Fruit fly (Drosophila melanogaster) whole organism, wandering third instar larva: ENCODE data around the gene zfh2.

Source experiments
- Abd-B ChIP-seq: fragments of >200 bp; optimal IDR thresholded peaks from 2 replicates; lab custom pipeline; 2017; ENCODE audit warnings: missing biosample characterization, missing genetic modification characterization
- CG32264 ChIP-seq: fragments of 200-800 bp; sonication (Bioruptor generic); optimal IDR thresholded peaks from 2 replicates; lab custom pipeline; 2016; ENCODE audit warnings: missing biosample characterization, missing genetic modification characterization
- CG9705 ChIP-seq: fragments of 200-800 bp; sonication (Bioruptor generic); optimal IDR thresholded peaks from 2 replicates; lab custom pipeline; 2018; ENCODE audit warnings: missing biosample characterization, mild to moderate bottlenecking, missing genetic modification characterization
- Dfd ChIP-seq: fragments of >200 bp; optimal IDR thresholded peaks from 2 replicates; lab custom pipeline; 2017; ENCODE audit warnings: missing biosample characterization, missing genetic modification characterization
- Dif ChIP-seq: fragments of 200-275, 200-300 bp; sonication (Bioruptor generic); optimal IDR thresholded peaks from 2 replicates; lab custom pipeline; 2018; ENCODE audit warnings: missing biosample characterization, missing genetic modification characterization; ENCODE audit not compliant: partially characterized antibody
- GATAd ChIP-seq: sonication (Bioruptor generic); optimal IDR thresholded peaks from 2 replicates; lab custom pipeline; 2016; ENCODE audit warnings: missing biosample characterization, missing genetic modification characterization
- HLH106 ChIP-seq: fragments of 200-800 bp; optimal IDR thresholded peaks from 3 replicates; lab custom pipeline; 2019; ENCODE audit warnings: missing biosample characterization, mild to moderate bottlenecking, missing genetic modification characterization, moderate library complexity
- Hnf4 ChIP-seq: fragments of 200-800 bp; sonication (Bioruptor generic); optimal IDR thresholded peaks from 2 replicates; lab custom pipeline; 2016; ENCODE audit warnings: missing biosample characterization, mild to moderate bottlenecking, missing genetic modification characterization
- Hr78 ChIP-seq: fragments of >200 bp; optimal IDR thresholded peaks from 2 replicates; lab custom pipeline; 2017; ENCODE audit warnings: missing biosample characterization, missing genetic modification characterization
- Hr83 ChIP-seq: fragments of 200-300 bp; sonication (Bioruptor generic); optimal IDR thresholded peaks from 2 replicates; lab custom pipeline; 2016; ENCODE audit warnings: missing biosample characterization, mild to moderate bottlenecking, missing genetic modification characterization, moderate library complexity; ENCODE audit not compliant: poor library complexity, severe bottlenecking
- Jra ChIP-seq: sonication (Bioruptor generic); optimal IDR thresholded peaks from 2 replicates; lab custom pipeline; 2016; ENCODE audit warnings: missing biosample characterization, missing genetic modification characterization
- Mio ChIP-seq: sonication (Bioruptor generic); optimal IDR thresholded peaks from 2 replicates; lab custom pipeline; 2016; ENCODE audit warnings: missing biosample characterization, missing genetic modification characterization
- Myc ChIP-seq: fragments of >200 bp; optimal IDR thresholded peaks from 2 replicates; lab custom pipeline; 2017
- N ChIP-seq: fragments of >200 bp; optimal IDR thresholded peaks from 2 replicates; lab custom pipeline; 2018; ENCODE audit warnings: missing biosample characterization, missing external identifiers, missing genetic modification characterization
- OdsH ChIP-seq: fragments of 200-800 bp; sonication (Bioruptor generic); optimal IDR thresholded peaks from 2 replicates; lab custom pipeline; 2016; ENCODE audit warnings: missing biosample characterization, mild to moderate bottlenecking, missing genetic modification characterization
- Sp1 ChIP-seq: fragments of 200-800 bp; sonication (Bioruptor generic); optimal IDR thresholded peaks from 3 replicates; lab custom pipeline; 2019; ENCODE audit warnings: missing biosample characterization, mild to moderate bottlenecking, missing genetic modification characterization, moderate library complexity
- brk ChIP-seq: fragments of 200-800 bp; sonication (Bioruptor generic); optimal IDR thresholded peaks from 2 replicates; lab custom pipeline; 2016; ENCODE audit warnings: missing biosample characterization, mild to moderate bottlenecking, missing genetic modification characterization
- dmrt93B ChIP-seq: fragments of 200-800 bp; sonication (Bioruptor generic); optimal IDR thresholded peaks from 2 replicates; lab custom pipeline; 2018; ENCODE audit warnings: missing biosample characterization, mild to moderate bottlenecking, missing genetic modification characterization
- dsf ChIP-seq: sonication (Bioruptor generic); optimal IDR thresholded peaks from 2 replicates; lab custom pipeline; 2016; ENCODE audit warnings: missing biosample characterization, missing genetic modification characterization, borderline replicate concordance
- ey ChIP-seq: fragments of 200-800 bp; sonication (Bioruptor generic); optimal IDR thresholded peaks from 2 replicates; lab custom pipeline; 2016; ENCODE audit warnings: missing biosample characterization, missing genetic modification characterization
- foxo ChIP-seq, 2 experiments: fragments of 200-800 bp; sonication (Bioruptor generic); optimal IDR thresholded peaks; 2 replicates in 1 of 2; 3 replicates in 1 of 2; lab custom pipeline; 2016 to 2017; ENCODE audit warnings: missing biosample characterization in 2 of 2, missing genetic modification characterization in 2 of 2
- fru ChIP-seq: fragments of 200-800 bp; sonication (Bioruptor generic); optimal IDR thresholded peaks from 3 replicates; lab custom pipeline; 2016; ENCODE audit warnings: missing biosample characterization, mild to moderate bottlenecking, missing genetic modification characterization
- h ChIP-seq: fragments of 200-800 bp; sonication (Bioruptor generic); optimal IDR thresholded peaks from 3 replicates; lab custom pipeline; 2016; ENCODE audit warnings: missing biosample characterization, mild to moderate bottlenecking, missing genetic modification characterization
- pan ChIP-seq: fragments of >200 bp; optimal IDR thresholded peaks from 2 replicates; lab custom pipeline; 2017
- psq ChIP-seq: fragments of 200-800 bp; sonication (Bioruptor generic); optimal IDR thresholded peaks from 3 replicates; lab custom pipeline; 2017; ENCODE audit warnings: missing biosample characterization, mild to moderate bottlenecking, missing genetic modification characterization, moderate library complexity
- sv ChIP-seq: fragments of 200-800 bp; sonication (Bioruptor generic); optimal IDR thresholded peaks from 3 replicates; lab custom pipeline; 2016; ENCODE audit warnings: missing biosample characterization, missing genetic modification characterization
- tai ChIP-seq: sonication (Bioruptor generic); optimal IDR thresholded peaks from 2 replicates; lab custom pipeline; 2016; ENCODE audit warnings: missing biosample characterization, missing genetic modification characterization
- usp ChIP-seq: fragments of >200 bp; optimal IDR thresholded peaks from 2 replicates; lab custom pipeline; 2017; ENCODE audit warnings: missing biosample characterization, missing genetic modification characterization

Gene zfh2

DNA sequence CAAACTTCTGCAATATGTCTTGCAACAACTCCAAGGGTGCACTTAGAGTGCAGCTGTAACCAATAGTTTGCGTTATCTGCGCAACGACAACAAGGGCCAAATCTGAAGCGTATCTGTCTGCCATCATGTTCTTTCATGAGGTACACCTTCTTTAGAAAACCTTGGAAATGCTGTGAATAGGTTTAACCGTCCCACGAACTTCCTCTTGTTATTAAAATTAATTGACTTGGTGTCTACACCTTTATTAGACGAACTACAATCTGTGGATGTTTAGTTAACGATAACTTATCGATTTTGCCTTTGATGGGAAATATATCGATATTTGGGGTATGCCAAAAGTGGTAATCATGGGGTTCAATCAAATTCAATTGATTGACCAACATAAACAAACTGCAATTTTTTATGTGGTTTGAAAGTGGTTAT lies 35.1 kb upstream of the zfh2 start, which contains the start of gene Taf3:
Gene Taf3, minus strand, starts transcription at position 286 of the 423 bp plus-strand sequence.
- TF ChIP-seq brk (GFP tag; lab: Kevin White, UChicago), result no peak
- no peak for TF ChIP-seq Sp1

DNA sequence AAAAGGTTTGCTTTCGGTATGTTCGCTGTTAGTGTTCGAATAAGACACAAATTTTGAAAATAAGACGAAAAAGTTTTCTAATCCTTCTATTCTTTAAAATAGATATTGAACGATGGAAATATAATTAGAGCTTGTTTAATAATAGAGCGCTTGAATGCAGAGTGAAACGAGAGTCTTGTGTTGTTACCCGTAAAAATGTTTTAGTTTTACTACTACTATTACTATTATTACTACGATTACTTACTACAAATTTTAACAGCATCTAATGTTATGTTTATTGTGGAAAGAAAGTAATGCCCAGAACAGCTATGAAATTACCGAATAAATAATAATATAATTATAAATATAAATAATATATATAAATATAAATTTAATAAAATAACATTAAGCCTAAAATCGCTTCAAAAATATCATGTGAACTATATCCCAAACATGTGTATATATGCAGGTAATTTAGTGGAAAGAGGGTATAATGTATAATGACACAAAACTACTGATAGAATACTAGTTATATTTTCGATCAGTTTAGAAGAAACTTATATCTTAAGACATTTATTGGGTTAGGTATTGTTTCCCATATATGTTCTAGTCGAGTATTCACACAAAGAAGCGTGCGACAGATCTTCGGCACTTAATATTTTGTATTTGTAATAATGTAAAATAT lies 34.5 kb upstream of the zfh2 start, which contains the start of gene CG33941:
Gene CG33941, plus strand, starts transcription at position 522 of the 664 bp plus-strand sequence.
- TF ChIP-seq Myc (peak; percentile 22), N (peak; percentile 47), GATAd (GFP tag; lab: Kevin White, UChicago) (no peak), sv (GFP tag; lab: Kevin White, UChicago) (no peak)

DNA sequence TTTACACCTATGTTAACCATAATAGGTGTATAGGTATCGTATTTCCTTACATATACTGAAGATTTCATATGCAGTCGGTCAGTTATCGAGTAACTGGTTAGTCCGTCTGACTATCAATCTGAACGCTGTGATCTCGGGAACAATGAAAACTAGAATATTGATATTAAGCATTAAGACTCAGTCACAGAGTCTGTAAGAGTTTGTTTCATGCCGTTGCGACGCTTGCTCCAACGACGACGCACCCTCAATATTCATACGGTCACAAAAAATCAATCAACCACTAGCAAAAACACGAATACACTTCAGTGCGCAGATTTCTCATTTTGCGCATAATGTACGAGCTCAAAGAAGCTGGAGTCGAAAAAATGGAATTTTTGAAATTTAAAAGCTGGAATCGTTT lies 33.6 kb upstream of the zfh2 start:
- TF ChIP-seq Dfd (GFP tag; lab: Kevin White, UChicago) (no peak), Sp1 (no peak), N (no peak), Hr83 (GFP tag; lab: Kevin White, UChicago) (no peak), dsf (GFP tag; lab: Kevin White, UChicago) (no peak), Mio (GFP tag; lab: Kevin White, UChicago) (no peak), dmrt93B (GFP tag; lab: Kevin White, UChicago) (no peak), foxo (GFP tag; optimal IDR thresholded peaks at IDR 0.05; lab: Kevin White, UChicago) (no peak)

DNA sequence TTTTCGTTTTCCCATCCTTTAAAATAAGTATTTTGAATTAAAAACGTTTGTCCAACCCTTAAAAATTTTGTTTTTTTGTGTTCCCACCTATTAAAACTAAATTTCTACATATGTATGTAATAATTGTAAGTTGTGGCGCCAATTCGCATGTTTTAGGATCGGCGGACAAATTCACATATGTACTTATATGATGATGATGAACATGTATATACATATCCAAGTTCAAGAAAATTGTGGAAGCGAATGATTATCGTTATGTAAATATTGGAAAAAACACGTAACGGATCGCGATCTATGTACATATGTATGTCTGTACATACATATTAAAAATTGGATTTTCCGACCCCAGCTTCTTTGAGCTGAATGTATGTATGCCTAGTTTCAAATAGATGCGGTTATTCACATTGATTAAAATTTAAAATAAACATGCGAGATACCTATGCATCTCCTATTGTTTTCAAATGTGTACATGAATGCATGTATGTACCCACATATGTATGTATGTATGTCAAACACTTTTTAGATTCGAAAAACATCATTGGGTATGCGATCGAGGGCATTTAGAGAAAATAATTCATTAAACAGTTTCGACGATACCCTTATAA lies 32.9 kb upstream of the zfh2 start:
- TF ChIP-seq h (GFP tag; lab: Kevin White, UChicago), result no peak
- TF ChIP-seq Hr83 (GFP tag; lab: Kevin White, UChicago), result no peak
- TF ChIP-seq ey (GFP tag; lab: Kevin White, UChicago), result no peak
- TF ChIP-seq GATAd (GFP tag; lab: Kevin White, UChicago), result no peak
- no peak for TF ChIP-seq pan
- no peak for TF ChIP-seq OdsH (GFP tag; lab: Kevin White, UChicago)
- no peak for TF ChIP-seq fru (GFP tag; lab: Kevin White, UChicago)
- TF ChIP-seq Jra, result no peak
- TF ChIP-seq Dif (GFP tag; lab: Kevin White, UChicago), result no peak
- no peak for TF ChIP-seq Sp1
- TF ChIP-seq CG9705 (GFP tag; lab: Kevin White, UChicago), result no peak
- no peak for TF ChIP-seq Abd-B (GFP tag; lab: Kevin White, UChicago)
- TF ChIP-seq usp (GFP tag; lab: Kevin White, UChicago), result no peak
- no peak for TF ChIP-seq Myc
- TF ChIP-seq CG32264 (GFP tag; lab: Kevin White, UChicago), result no peak

DNA sequence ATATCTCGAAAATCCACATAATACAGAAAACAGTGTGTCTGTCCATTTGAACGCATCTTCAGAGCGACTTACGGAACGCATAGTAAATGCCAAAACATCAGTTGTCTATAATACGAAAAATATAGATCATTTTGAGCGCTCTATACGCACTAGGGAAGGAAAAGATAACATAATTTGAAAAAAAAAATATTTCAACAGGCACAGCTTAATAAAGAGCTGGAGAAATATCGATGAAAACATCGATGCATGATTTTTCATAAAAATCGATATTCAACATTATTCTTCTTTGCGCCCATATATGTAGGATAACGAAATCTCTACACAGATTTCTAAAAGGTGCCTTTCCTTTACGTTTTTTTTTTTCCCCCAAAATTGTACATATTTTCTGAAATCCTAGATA lies 19.9 kb upstream of the zfh2 start:
- TF ChIP-seq tai (GFP tag; lab: Kevin White, UChicago), result peak; percentile 1
- TF ChIP-seq Myc, result no peak
- TF ChIP-seq Hr78, result no peak
- TF ChIP-seq Sp1, result no peak
- TF ChIP-seq pan, result no peak
- no peak for TF ChIP-seq HLH106 (tag; lab: Kevin White, UChicago)
- TF ChIP-seq fru (GFP tag; lab: Kevin White, UChicago), result no peak
- no peak for TF ChIP-seq CG32264 (GFP tag; lab: Kevin White, UChicago)
- TF ChIP-seq Hr83 (GFP tag; lab: Kevin White, UChicago), result no peak
- no peak for TF ChIP-seq usp (GFP tag; lab: Kevin White, UChicago)
- no peak for TF ChIP-seq Dif (GFP tag; lab: Kevin White, UChicago)
- TF ChIP-seq CG9705 (GFP tag; lab: Kevin White, UChicago), result no peak
- TF ChIP-seq dsf (GFP tag; lab: Kevin White, UChicago), result peak; percentile 7
- no peak for TF ChIP-seq OdsH (GFP tag; lab: Kevin White, UChicago)
- no peak for TF ChIP-seq Hnf4 (GFP tag; lab: Kevin White, UChicago)
- TF ChIP-seq sv (GFP tag; lab: Kevin White, UChicago), result no peak
- TF ChIP-seq psq, result no peak
- TF ChIP-seq, all 38 proteins: peak for 2
